Fruit fly (Drosophila melanogaster) Kc167 (cell line): ENCODE data around the gene cv.

Experiments used
- Myc ChIP-seq: fragments of >200 bp; optimal IDR thresholded peaks from 2 replicates; lab custom pipeline; 2017; ENCODE audit warnings: missing external identifiers
- Sin3A ChIP-seq: fragments of >200 bp; optimal IDR thresholded peaks from 2 replicates; lab custom pipeline; 2018; ENCODE audit warnings: missing external identifiers
- insv ChIP-seq: fragments of >200 bp; optimal IDR thresholded peaks from 3 replicates; lab custom pipeline; 2018; ENCODE audit warnings: missing external identifiers
- psq ChIP-seq: fragments of >200 bp; optimal IDR thresholded peaks from 2 replicates; lab custom pipeline; 2017; ENCODE audit warnings: missing external identifiers

dm6 chrX:5671537-5672029 lies 18.2 kb upstream of the cv start, which contains the start of gene Rab18:
- TF ChIP-seq Sin3A (lab: Kevin White, UChicago) (no peak), Myc (lab: Kevin White, UChicago) (no peak), psq (lab: Kevin White, UChicago) (no peak), insv (lab: Kevin White, UChicago) (no peak)
